Fruit fly (Drosophila melanogaster) S2 (cell line): Measurements from ENCODE around the gene CG17134.

Source experiments
- CG8478 ChIP-seq: fragments of >200 bp; optimal IDR thresholded peaks from 2 replicates; lab custom pipeline; 2018
- CTCF ChIP-seq, 2 experiments: fragments of >200 bp; optimal IDR thresholded peaks; 2 replicates each; lab custom pipeline; 2018

- no peak for TF ChIP-seq CG8478 (lab: Kevin White, UChicago)
- no peak for TF ChIP-seq CTCF (optimal IDR thresholded peaks at IDR 0.05; lab: Kevin White, UChicago)
These were observed 37.9 kb downstream of the CG17134 start, which contains the start of the genes aurB and Stam for dm6 chr2L:10858064-10859047.
